Worm (Caenorhabditis elegans): ENCODE data around the gene csq-1.

DNA sequence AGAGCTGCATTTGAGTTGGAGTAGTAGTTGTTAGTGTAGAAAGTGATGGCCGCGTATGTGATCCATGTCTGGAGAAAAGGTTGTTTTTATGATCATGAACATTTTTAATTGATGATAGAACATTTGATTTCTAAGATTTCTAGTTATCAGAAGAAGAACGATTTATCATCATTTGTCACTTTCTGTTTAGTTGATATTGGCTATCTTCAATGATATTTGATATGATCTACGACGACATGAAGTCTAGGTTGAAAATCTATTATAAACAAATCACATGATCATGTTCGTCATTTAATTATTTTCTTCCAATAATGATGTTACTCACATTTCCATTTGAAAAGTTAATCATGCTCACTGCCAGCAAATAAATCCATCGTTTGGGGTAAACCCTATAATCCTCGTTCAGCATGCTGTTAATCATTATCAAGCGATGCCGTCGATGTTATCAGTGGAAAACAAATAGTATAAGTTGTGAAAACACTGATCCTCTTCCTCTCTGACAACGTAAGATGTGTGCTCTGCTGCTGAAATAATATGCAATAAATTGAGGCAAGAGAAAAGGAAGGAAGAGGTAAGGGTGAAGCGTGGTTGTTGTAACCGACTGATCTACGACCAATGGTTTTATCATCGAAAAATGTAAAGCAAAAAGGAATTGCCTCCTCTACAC, 52.4 kb downstream of the csq-1 start:
- TF ChIP-seq atf-7 (tag; optimal IDR thresholded peaks at IDR 0.05) (no peak), nhr-27 (tag; optimal IDR thresholded peaks at IDR 0.05) (no peak), ets-4 (GFP tag; optimal IDR thresholded peaks at IDR 0.05) (no peak), hmg-20 (GFP tag; IDR thresholded peaks at IDR 0.05) (no peak)

All from whole organism, young adult.